Fruit fly (Drosophila melanogaster) whole organism, prepupa: ENCODE results near the gene Rdl.

Source experiments
- Blimp-1 ChIP-seq: fragments of 200-800 bp; sonication (Bioruptor generic); optimal IDR thresholded peaks from 3 replicates; lab custom pipeline; 2017; ENCODE audit warnings: missing biosample characterization, missing genetic modification characterization, mild to moderate bottlenecking, moderate library complexity, missing genetic modification reagents
- CG10669 ChIP-seq: fragments of 200-800 bp; sonication (Bioruptor generic); optimal IDR thresholded peaks from 3 replicates; lab custom pipeline; 2018; ENCODE audit warnings: missing biosample characterization, mild to moderate bottlenecking, missing genetic modification characterization, moderate library complexity
- CG11294 ChIP-seq: fragments of 200-800 bp; sonication (Bioruptor generic); IDR thresholded peaks from 2 replicates; pipeline ENCODE4 v1.3.6; 2022; ENCODE audit warnings: missing biosample characterization, missing genetic modification characterization
- CG11762 ChIP-seq: fragments of 200-800 bp; sonication (Bioruptor generic); optimal IDR thresholded peaks from 3 replicates; lab custom pipeline; 2016; ENCODE audit warnings: missing biosample characterization, missing genetic modification characterization; ENCODE audit not compliant: insufficient read depth
- CG11902 ChIP-seq: fragments of 200-800 bp; sonication (Bioruptor generic); optimal IDR thresholded peaks from 3 replicates; lab custom pipeline; 2016; ENCODE audit warnings: missing biosample characterization, missing genetic modification characterization
- CG16779 ChIP-seq: fragments of 200-800 bp; sonication (Bioruptor generic); optimal IDR thresholded peaks from 3 replicates; lab custom pipeline; 2017; ENCODE audit warnings: missing biosample characterization, mild to moderate bottlenecking, missing genetic modification characterization
- CG3032 ChIP-seq: fragments of 200-800 bp; optimal IDR thresholded peaks from 2 replicates; lab custom pipeline; 2019; ENCODE audit warnings: missing biosample characterization, mild to moderate bottlenecking, missing genetic modification characterization, moderate library complexity
- CG32006 ChIP-seq: fragments of 200-800 bp; sonication (Bioruptor generic); optimal IDR thresholded peaks from 3 replicates; lab custom pipeline; 2017; ENCODE audit warnings: missing biosample characterization, mild to moderate bottlenecking, missing genetic modification characterization
- CG34406 ChIP-seq: fragments of 200-800 bp; sonication (Bioruptor generic); optimal IDR thresholded peaks from 3 replicates; lab custom pipeline; 2016; ENCODE audit warnings: missing biosample characterization, missing genetic modification characterization
- CG6163 ChIP-seq: fragments of 200-800 bp; sonication (Bioruptor generic); IDR thresholded peaks from 3 replicates; pipeline ENCODE4 v1.3.6; 2022; ENCODE audit warnings: missing biosample characterization, missing genetic modification characterization
- CG6276 ChIP-seq: fragments of 200-800 bp; sonication (Bioruptor generic); optimal IDR thresholded peaks from 2 replicates; lab custom pipeline; 2017; ENCODE audit warnings: missing biosample characterization, mild to moderate bottlenecking, missing genetic modification characterization
- CG6792 ChIP-seq: fragments of 200-800 bp; sonication (Bioruptor generic); optimal IDR thresholded peaks from 3 replicates; lab custom pipeline; 2016; ENCODE audit warnings: missing biosample characterization, missing genetic modification characterization
- CG6808 ChIP-seq: fragments of 200-800 bp; sonication (Bioruptor generic); optimal IDR thresholded peaks from 3 replicates; lab custom pipeline; 2017; ENCODE audit warnings: missing biosample characterization, missing genetic modification characterization, mild to moderate bottlenecking, moderate library complexity, missing genetic modification reagents
- CG6854 ChIP-seq: fragments of 200-800 bp; sonication (Bioruptor generic); optimal IDR thresholded peaks from 2 replicates; lab custom pipeline; 2017; ENCODE audit warnings: missing biosample characterization, mild to moderate bottlenecking, missing genetic modification characterization
- CG8119 ChIP-seq: fragments of 200-800 bp; sonication (Bioruptor generic); IDR thresholded peaks from 3 replicates; pipeline ENCODE4 v1.3.6; 2022; ENCODE audit warnings: missing biosample characterization, missing genetic modification characterization
- CG8319 ChIP-seq: fragments of 200-800 bp; sonication (Bioruptor generic); optimal IDR thresholded peaks from 3 replicates; lab custom pipeline; 2016; ENCODE audit warnings: missing biosample characterization, missing genetic modification characterization
- CG8632 ChIP-seq: fragments of 200-800 bp; sonication (Bioruptor generic); optimal IDR thresholded peaks from 3 replicates; lab custom pipeline; 2016; ENCODE audit warnings: missing biosample characterization, missing genetic modification characterization
- CG9139 ChIP-seq: fragments of 200-800 bp; sonication (Bioruptor generic); optimal IDR thresholded peaks from 3 replicates; lab custom pipeline; 2017; ENCODE audit warnings: missing biosample characterization, mild to moderate bottlenecking, missing genetic modification characterization
- Eip78C ChIP-seq: fragments of 200-800 bp; sonication (Bioruptor generic); peaks from one replicate; lab custom pipeline; 2016; ENCODE audit warnings: missing biosample characterization, missing genetic modification characterization
- Eip93F ChIP-seq: fragments of 200-800 bp; sonication (Bioruptor generic); optimal IDR thresholded peaks from 2 replicates; lab custom pipeline; 2016; ENCODE audit warnings: missing biosample characterization, mild to moderate bottlenecking, missing genetic modification characterization
- Gug ChIP-seq: fragments of 200-800 bp; sonication (Bioruptor generic); IDR thresholded peaks from 2 replicates; pipeline ENCODE4 v1.3.6; 2022; ENCODE audit warnings: missing biosample characterization, missing genetic modification characterization
- Lpt ChIP-seq: fragments of 200-800 bp; sonication (Bioruptor generic); optimal IDR thresholded peaks from 3 replicates; lab custom pipeline; 2016; ENCODE audit warnings: missing biosample characterization, missing genetic modification characterization
- Met ChIP-seq: fragments of 200-800 bp; sonication (Bioruptor generic); optimal IDR thresholded peaks from 3 replicates; lab custom pipeline; 2016; ENCODE audit warnings: missing biosample characterization, missing genetic modification characterization
- Smox ChIP-seq: fragments of 200-800 bp; sonication (Bioruptor generic); optimal IDR thresholded peaks from 3 replicates; lab custom pipeline; 2016; ENCODE audit warnings: missing biosample characterization, missing genetic modification characterization
- Sox102F ChIP-seq: fragments of 200-800 bp; sonication (Bioruptor generic); optimal IDR thresholded peaks from 2 replicates; lab custom pipeline; 2016; ENCODE audit warnings: missing biosample characterization, mild to moderate bottlenecking, missing genetic modification characterization
- Sox15 ChIP-seq: fragments of 200-800 bp; sonication (Bioruptor generic); optimal IDR thresholded peaks from 3 replicates; lab custom pipeline; 2016; ENCODE audit warnings: missing biosample characterization, missing genetic modification characterization
- acj6 ChIP-seq: fragments of 200-800 bp; sonication (Bioruptor generic); optimal IDR thresholded peaks from 3 replicates; lab custom pipeline; 2016; ENCODE audit warnings: missing biosample characterization, missing genetic modification characterization
- cyc ChIP-seq: fragments of 200-800 bp; sonication (Bioruptor generic); optimal IDR thresholded peaks from 3 replicates; lab custom pipeline; 2016; ENCODE audit warnings: missing biosample characterization, missing genetic modification characterization
- eg ChIP-seq: fragments of 200-800 bp; sonication (Bioruptor generic); IDR thresholded peaks from 3 replicates; pipeline ENCODE4 v1.3.6; 2022; ENCODE audit warnings: missing biosample characterization, missing genetic modification characterization
- esn ChIP-seq: fragments of 200-800 bp; sonication (Bioruptor generic); optimal IDR thresholded peaks from 2 replicates; lab custom pipeline; 2016; ENCODE audit warnings: missing biosample characterization, mild to moderate bottlenecking, missing genetic modification characterization, moderate library complexity
- fd59A ChIP-seq: fragments of 200-800 bp; sonication (Bioruptor generic); optimal IDR thresholded peaks from 2 replicates; lab custom pipeline; 2017; ENCODE audit warnings: missing biosample characterization, mild to moderate bottlenecking, missing genetic modification characterization, missing genetic modification reagents
- fd85E ChIP-seq: fragments of 200-800 bp; sonication (Bioruptor generic); optimal IDR thresholded peaks from 3 replicates; lab custom pipeline; 2016; ENCODE audit warnings: missing biosample characterization, missing genetic modification characterization
- fkh ChIP-seq: fragments of 200-800 bp; sonication (Bioruptor generic); optimal IDR thresholded peaks from 3 replicates; lab custom pipeline; 2017; ENCODE audit warnings: missing biosample characterization, mild to moderate bottlenecking, missing genetic modification characterization, moderate library complexity
- lz ChIP-seq: fragments of 200-800 bp; sonication (Bioruptor generic); optimal IDR thresholded peaks from 3 replicates; lab custom pipeline; 2016; ENCODE audit warnings: missing biosample characterization, missing genetic modification characterization
- net ChIP-seq: fragments of 200-800 bp; sonication (Bioruptor generic); optimal IDR thresholded peaks from 3 replicates; lab custom pipeline; 2016; ENCODE audit warnings: missing biosample characterization, missing genetic modification characterization
- salr ChIP-seq, 2 experiments: fragments of 200-800 bp; sonication (Bioruptor generic); optimal IDR thresholded peaks; 3 replicates each; lab custom pipeline; 2016 to 2018; ENCODE audit warnings: missing biosample characterization in 2 of 2, missing genetic modification characterization in 2 of 2, mild to moderate bottlenecking in 1 of 2
- spab ChIP-seq: fragments of 200-800 bp; sonication (Bioruptor generic); optimal IDR thresholded peaks from 2 replicates; lab custom pipeline; 2017; ENCODE audit warnings: missing biosample characterization, mild to moderate bottlenecking, missing genetic modification characterization, missing genetic modification reagents
- ss ChIP-seq, 2 experiments: fragments of 200-800 bp; sonication (Bioruptor generic); optimal IDR thresholded peaks; 2 replicates in 1 of 2; 3 replicates in 1 of 2; lab custom pipeline; 2017 to 2018; ENCODE audit warnings: mild to moderate bottlenecking in 2 of 2, missing biosample characterization in 2 of 2, missing genetic modification characterization in 2 of 2, moderate library complexity in 1 of 2
- svp ChIP-seq: fragments of 200-800 bp; sonication (Bioruptor generic); peaks from one replicate; lab custom pipeline; 2016; ENCODE audit warnings: missing biosample characterization, missing genetic modification characterization
- topi ChIP-seq: fragments of 200-800 bp; sonication (Bioruptor generic); optimal IDR thresholded peaks from 3 replicates; lab custom pipeline; 2016; ENCODE audit warnings: missing biosample characterization, missing genetic modification characterization

Gene Rdl

dm6 chr3L:9125261-9126020, 56.5 kb downstream of the Rdl start (continued):
- TF ChIP-seq Eip93F, result no peak
- no peak for TF ChIP-seq fd59A
- TF ChIP-seq salr (GFP tag; optimal IDR thresholded peaks at IDR 0.05; lab: Kevin White, UChicago), result no peak
- no peak for TF ChIP-seq CG8632 (GFP tag; lab: Kevin White, UChicago)
- no peak for TF ChIP-seq CG11294 (GFP tag; lab: Robert Waterston, UW)
- no peak for TF ChIP-seq ss (GFP tag; optimal IDR thresholded peaks at IDR 0.05; lab: Kevin White, UChicago)
- TF ChIP-seq CG8319 (GFP tag; lab: Kevin White, UChicago), result no peak
- TF ChIP-seq fkh (GFP tag; lab: Kevin White, UChicago), result no peak
- peak; percentile 18 for TF ChIP-seq fd85E (GFP tag; lab: Kevin White, UChicago)
- no peak for TF ChIP-seq CG34406 (GFP tag; lab: Kevin White, UChicago)
- TF ChIP-seq cyc (GFP tag; lab: Kevin White, UChicago), result no peak
- TF ChIP-seq CG11902 (GFP tag; lab: Kevin White, UChicago), result no peak
- no peak for TF ChIP-seq lz (GFP tag; lab: Kevin White, UChicago)
- no peak for TF ChIP-seq CG11762 (GFP tag; lab: Kevin White, UChicago)
- TF ChIP-seq Gug (GFP tag; lab: Robert Waterston, UW), result no peak
- no peak for TF ChIP-seq esn (GFP tag; lab: Kevin White, UChicago)
- TF ChIP-seq Eip78C (GFP tag; lab: Kevin White, UChicago), result peak; percentile 75
- no peak for TF ChIP-seq Met (GFP tag; lab: Kevin White, UChicago)
- no peak for TF ChIP-seq spab (GFP tag; lab: Kevin White, UChicago)
- TF ChIP-seq eg (GFP tag; lab: Robert Waterston, UW), result peak; percentile 46; the same call in 2 of the 3 replicates
- TF ChIP-seq CG6276, result no peak
- no peak for TF ChIP-seq CG6792 (GFP tag; lab: Kevin White, UChicago)
- no peak for TF ChIP-seq topi (GFP tag; lab: Kevin White, UChicago)
- peak; percentile 23 for TF ChIP-seq CG16779 (tag; lab: Kevin White, UChicago)
- TF ChIP-seq CG8119 (GFP tag; lab: Robert Waterston, UW), result 0 out of 3 replicates have a peak, but pooled peaks have one; percentile 21
- TF ChIP-seq CG10669 (GFP tag; lab: Kevin White, UChicago), result no peak
- peak; percentile 47 for TF ChIP-seq CG32006
- TF ChIP-seq CG6808, result no peak
- TF ChIP-seq acj6 (GFP tag; lab: Kevin White, UChicago), result no peak
- peak; percentile 63 for TF ChIP-seq svp
- no peak for TF ChIP-seq net (GFP tag; lab: Kevin White, UChicago)
- TF ChIP-seq Smox (GFP tag; lab: Kevin White, UChicago), result no peak
- TF ChIP-seq CG3032, result no peak

- TF ChIP-seq CG6854 (GFP tag; lab: Kevin White, UChicago) (no peak), Sox102F (GFP tag; lab: Kevin White, UChicago) (no peak), CG6163 (GFP tag; lab: Robert Waterston, UW) (0 out of 3 replicates have a peak, but pooled peaks have one; percentile 9), Lpt (GFP tag; lab: Kevin White, UChicago) (no peak), Sox15 (no peak)
- TF ChIP-seq, all 60 proteins: peak for 1
These were observed 57.1 kb downstream of the Rdl start for dm6 chr3L:9124923-9125260.

DNA sequence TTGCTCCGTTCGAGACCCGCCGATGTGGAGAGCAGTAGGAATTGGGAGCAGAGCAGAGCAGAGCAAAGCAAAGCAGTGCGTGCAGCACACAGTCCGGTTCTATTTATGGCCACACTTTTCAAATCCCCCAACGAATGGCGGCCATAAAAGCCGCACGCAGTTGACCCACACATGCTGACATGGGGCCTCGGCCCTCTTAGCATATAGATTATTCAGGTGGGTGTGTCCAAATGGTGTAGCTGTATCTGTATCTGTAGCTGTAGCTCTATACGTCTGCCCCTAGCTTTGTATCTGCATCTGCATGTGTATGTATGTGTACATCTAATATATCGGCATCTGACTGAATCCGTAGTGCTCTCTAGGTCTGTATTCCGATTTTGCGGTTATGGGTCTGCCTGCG, 60.7 kb downstream of the Rdl start:
- TF ChIP-seq CG8632 (GFP tag; lab: Kevin White, UChicago) (no peak), Blimp-1 (no peak), spab (GFP tag; lab: Kevin White, UChicago) (no peak), CG9139 (no peak), fkh (GFP tag; lab: Kevin White, UChicago) (no peak), Sox15 (no peak)
